Worm (Caenorhabditis elegans) whole organism, L1 larva: ENCODE measurements around the gene F54C9.3.

Source experiments
- C04F5.9 ChIP-seq: sonication (generic microtip); optimal IDR thresholded peaks from 2 replicates; lab custom pipeline; 2016; ENCODE audit warnings: missing genetic modification characterization, missing compliant biosample characterization
- C16A3.4 ChIP-seq: fragments of 150-350 bp; optimal IDR thresholded peaks from 2 replicates; lab custom pipeline; 2014; ENCODE audit warnings: missing biosample characterization, missing genetic modification characterization
- C34B4.2 ChIP-seq: sonication (generic microtip); optimal IDR thresholded peaks from 2 replicates; lab custom pipeline; 2017; ENCODE audit warnings: mild to moderate bottlenecking, missing genetic modification characterization, missing compliant biosample characterization
- F16B12.6 ChIP-seq: fragments of 150-350 bp; optimal IDR thresholded peaks from 2 replicates; lab custom pipeline; 2014; ENCODE audit warnings: missing biosample characterization, missing genetic modification characterization
- Y116A8C.19 ChIP-seq: sonication (generic microtip); optimal IDR thresholded peaks from 2 replicates; lab custom pipeline; 2016; ENCODE audit warnings: missing compliant biosample characterization, missing genetic modification characterization, borderline replicate concordance
- aha-1 ChIP-seq: fragments of 150-350 bp; optimal IDR thresholded peaks from 2 replicates; lab custom pipeline; 2014; ENCODE audit warnings: missing biosample characterization, missing genetic modification characterization
- aly-2 ChIP-seq: fragments of 150-350 bp; optimal IDR thresholded peaks from 2 replicates; lab custom pipeline; 2014; ENCODE audit warnings: missing biosample characterization, missing genetic modification characterization
- ama-1 ChIP-seq: fragments of 150-350 bp; optimal IDR thresholded peaks from 2 replicates; lab custom pipeline; 2014
- ceh-8 ChIP-seq: fragments of 200-800 bp; sonication (Bioruptor generic); optimal IDR thresholded peaks from 2 replicates; lab custom pipeline; 2018; ENCODE audit warnings: mild to moderate bottlenecking, missing genetic modification characterization, moderate library complexity, missing compliant biosample characterization
- dpl-1 ChIP-seq, 3 experiments: fragments of 150-350 bp in 2 of 3; sonication (generic microtip) in 1 of 3; optimal IDR thresholded peaks; 2 replicates each; lab custom pipeline; 2014 to 2017; ENCODE audit warnings: missing biosample characterization in 3 of 3, missing genetic modification characterization in 3 of 3, missing genetic modification reagents in 3 of 3
- efl-1 ChIP-seq, 4 experiments: fragments of 150-350 bp; optimal IDR thresholded peaks in 3 of 4; peaks in 1 of 4; 1 replicate in 1 of 4; 2 replicates in 3 of 4; lab custom pipeline; 2014; ENCODE audit warnings: missing biosample characterization in 2 of 4, missing genetic modification characterization in 2 of 4, missing genetic modification reagents in 2 of 4
- efl-3 ChIP-seq: fragments of 200-800 bp; sonication (Bioruptor generic); optimal IDR thresholded peaks from 2 replicates; lab custom pipeline; 2018; ENCODE audit warnings: mild to moderate bottlenecking, missing genetic modification characterization, missing compliant biosample characterization
- egl-13 ChIP-seq: sonication (generic microtip); optimal IDR thresholded peaks from 2 replicates; lab custom pipeline; 2016; ENCODE audit warnings: missing genotype, missing genetic modification reagents, missing genetic modification characterization, missing compliant biosample characterization
- egl-27 ChIP-seq, 2 experiments: fragments of 150-350 bp in 1 of 2; sonication (generic microtip); optimal IDR thresholded peaks; 3 replicates each; lab custom pipeline; 2017 to 2018; ENCODE audit warnings: missing biosample characterization in 2 of 2, missing genetic modification characterization in 2 of 2, missing genetic modification reagents in 2 of 2
- elt-2 ChIP-seq: sonication (generic microtip); optimal IDR thresholded peaks from 2 replicates; lab custom pipeline; 2016; ENCODE audit warnings: missing genetic modification characterization, mild to moderate bottlenecking, inconsistent platforms, missing compliant biosample characterization, missing genetic modification reagents
- fos-1 ChIP-seq: fragments of 150-350 bp; optimal IDR thresholded peaks from 2 replicates; lab custom pipeline; 2014; ENCODE audit warnings: missing biosample characterization, missing genetic modification characterization
- grh-1 ChIP-seq: fragments of 200-800 bp; sonication (Bioruptor generic); IDR thresholded peaks from 2 replicates; pipeline ENCODE4 v1.3.6; 2022; ENCODE audit warnings: missing genetic modification reagents, missing genetic modification characterization, missing compliant biosample characterization
- hlh-17 ChIP-seq: fragments of 200-800 bp; sonication (Bioruptor generic); optimal IDR thresholded peaks from 2 replicates; lab custom pipeline; 2018; ENCODE audit warnings: missing genetic modification characterization, mild to moderate bottlenecking, missing compliant biosample characterization, moderate library complexity, borderline replicate concordance
- hlh-4 ChIP-seq: sonication (generic microtip); optimal IDR thresholded peaks from 2 replicates; lab custom pipeline; 2016; ENCODE audit warnings: mild to moderate bottlenecking, missing genetic modification characterization, missing compliant biosample characterization
- hpl-2 ChIP-seq: fragments of 150-350 bp; optimal IDR thresholded peaks from 2 replicates; lab custom pipeline; 2014; ENCODE audit warnings: missing biosample characterization, missing genetic modification reagents, missing genetic modification characterization
- irx-1 ChIP-seq: sonication (generic microtip); optimal IDR thresholded peaks from 2 replicates; lab custom pipeline; 2016; ENCODE audit warnings: missing genetic modification characterization, missing compliant biosample characterization
- jun-1 ChIP-seq: fragments of 150-350 bp; optimal IDR thresholded peaks from 2 replicates; lab custom pipeline; 2014; ENCODE audit warnings: missing biosample characterization, missing genetic modification reagents, missing genetic modification characterization
- lin-13 ChIP-seq: fragments of 150-350 bp; optimal IDR thresholded peaks from 2 replicates; lab custom pipeline; 2014; ENCODE audit warnings: missing biosample characterization, missing genetic modification reagents, missing genetic modification characterization
- lin-15B ChIP-seq: fragments of 150-350 bp; sonication (generic microtip); optimal IDR thresholded peaks from 3 replicates; lab custom pipeline; 2014; ENCODE audit warnings: missing biosample characterization, missing genetic modification characterization
- lin-35 ChIP-seq, 2 experiments: fragments of 150-350 bp; optimal IDR thresholded peaks; 2 replicates each; lab custom pipeline; 2014; ENCODE audit warnings: missing biosample characterization in 2 of 2, missing genetic modification characterization in 2 of 2, missing genetic modification reagents in 2 of 2
- lin-39 ChIP-seq: fragments of 150-350 bp; optimal IDR thresholded peaks from 2 replicates; lab custom pipeline; 2014; ENCODE audit warnings: missing biosample characterization, missing genetic modification reagents, missing genetic modification characterization
- lsy-2 ChIP-seq, 2 experiments: fragments of 150-350 bp; optimal IDR thresholded peaks; 2 replicates each; lab custom pipeline; 2014; ENCODE audit warnings: missing biosample characterization in 2 of 2, missing genetic modification characterization in 2 of 2
- nhr-11 ChIP-seq: fragments of 150-350 bp; optimal IDR thresholded peaks from 2 replicates; lab custom pipeline; 2014; ENCODE audit warnings: missing biosample characterization, missing genetic modification characterization
- nhr-12 ChIP-seq: sonication (generic microtip); optimal IDR thresholded peaks from 2 replicates; lab custom pipeline; 2017; ENCODE audit warnings: missing biosample characterization, missing genetic modification characterization
- nhr-19 ChIP-seq: fragments of 200-800 bp; sonication (Bioruptor generic); conservative IDR thresholded peaks from 2 replicates; pipeline ENCODE4 v1.3.6; 2022; ENCODE audit warnings: missing genetic modification characterization, missing compliant biosample characterization
- nhr-20 ChIP-seq: sonication (generic microtip); optimal IDR thresholded peaks from 2 replicates; lab custom pipeline; 2016; ENCODE audit warnings: mild to moderate bottlenecking, missing genetic modification characterization, missing compliant biosample characterization
- nhr-237 ChIP-seq: fragments of 150-350 bp; optimal IDR thresholded peaks from 2 replicates; lab custom pipeline; 2014; ENCODE audit warnings: missing biosample characterization, missing genetic modification characterization
- nhr-28 ChIP-seq: fragments of 150-350 bp; optimal IDR thresholded peaks from 2 replicates; lab custom pipeline; 2014; ENCODE audit warnings: missing biosample characterization, missing genetic modification characterization
- nhr-47 ChIP-seq: sonication (generic microtip); optimal IDR thresholded peaks from 2 replicates; lab custom pipeline; 2016; ENCODE audit warnings: mild to moderate bottlenecking, missing genetic modification characterization, moderate library complexity, missing compliant biosample characterization
- nhr-71 ChIP-seq: sonication (generic microtip); optimal IDR thresholded peaks from 2 replicates; lab custom pipeline; 2016; ENCODE audit warnings: mild to moderate bottlenecking, missing genetic modification characterization, moderate library complexity, missing compliant biosample characterization
- nhr-77 ChIP-seq: fragments of 150-350 bp; optimal IDR thresholded peaks from 2 replicates; lab custom pipeline; 2014; ENCODE audit warnings: missing biosample characterization, missing genetic modification characterization
- nhr-84 ChIP-seq: sonication (generic microtip); optimal IDR thresholded peaks from 2 replicates; lab custom pipeline; 2017; ENCODE audit warnings: missing biosample characterization, missing genetic modification characterization
- nhr-90 ChIP-seq: sonication (generic microtip); optimal IDR thresholded peaks from 2 replicates; lab custom pipeline; 2016; ENCODE audit warnings: mild to moderate bottlenecking, missing genetic modification characterization, missing compliant biosample characterization; ENCODE audit not compliant: poor library complexity
- rnt-1 ChIP-seq: sonication (generic microtip); optimal IDR thresholded peaks from 2 replicates; lab custom pipeline; 2016; ENCODE audit warnings: mild to moderate bottlenecking, missing genetic modification characterization, moderate library complexity, missing compliant biosample characterization
- skn-1 ChIP-seq: fragments of 150-350 bp; optimal IDR thresholded peaks from 2 replicates; lab custom pipeline; 2014; ENCODE audit warnings: missing biosample characterization, missing genetic modification characterization
- snu-23 ChIP-seq: sonication (generic microtip); optimal IDR thresholded peaks from 2 replicates; lab custom pipeline; 2016; ENCODE audit warnings: missing genetic modification characterization, missing compliant biosample characterization
- sox-4 ChIP-seq: sonication (generic microtip); optimal IDR thresholded peaks from 2 replicates; lab custom pipeline; 2016; ENCODE audit warnings: missing genetic modification characterization, missing compliant biosample characterization
- sup-37 ChIP-seq: fragments of 200-800 bp; sonication (Bioruptor generic); optimal IDR thresholded peaks from 2 replicates; lab custom pipeline; 2018; ENCODE audit warnings: mild to moderate bottlenecking, missing genetic modification characterization, missing compliant biosample characterization
- swsn-7 ChIP-seq: sonication (generic microtip); optimal IDR thresholded peaks from 2 replicates; lab custom pipeline; 2016; ENCODE audit warnings: missing genetic modification characterization, missing compliant biosample characterization
- tlp-1 ChIP-seq: fragments of 150-350 bp; optimal IDR thresholded peaks from 2 replicates; lab custom pipeline; 2014; ENCODE audit warnings: missing biosample characterization, missing genetic modification characterization
- unc-30 ChIP-seq: sonication (generic microtip); optimal IDR thresholded peaks from 2 replicates; lab custom pipeline; 2017; ENCODE audit warnings: missing biosample characterization, missing genetic modification characterization
- unc-62 ChIP-seq: fragments of 150-350 bp; optimal IDR thresholded peaks from 2 replicates; lab custom pipeline; 2014; ENCODE audit warnings: missing biosample characterization, missing genetic modification reagents, missing genetic modification characterization
- unc-98 ChIP-seq: fragments of 200-800 bp; sonication (Bioruptor generic); IDR thresholded peaks from 2 replicates; pipeline ENCODE4 v1.3.6; 2022; ENCODE audit warnings: missing genetic modification characterization, missing compliant biosample characterization
- vab-15 ChIP-seq: sonication (generic microtip); optimal IDR thresholded peaks from 2 replicates; lab custom pipeline; 2017; ENCODE audit warnings: missing genotype, mild to moderate bottlenecking, missing genetic modification characterization, missing compliant biosample characterization
- xbp-1 ChIP-seq: sonication (generic microtip); optimal IDR thresholded peaks from 2 replicates; lab custom pipeline; 2016; ENCODE audit warnings: missing genetic modification characterization, missing compliant biosample characterization
- zip-4 ChIP-seq: fragments of 200-800 bp; sonication (Bioruptor generic); optimal IDR thresholded peaks from 2 replicates; lab custom pipeline; 2018; ENCODE audit warnings: mild to moderate bottlenecking, missing genetic modification characterization, moderate library complexity, missing compliant biosample characterization
- ztf-11 ChIP-seq, 2 experiments: sonication (generic microtip); optimal IDR thresholded peaks; 2 replicates each; lab custom pipeline; 2016 to 2017; ENCODE audit warnings: missing genetic modification characterization in 2 of 2, missing biosample characterization in 1 of 2, missing compliant biosample characterization in 1 of 2
- ztf-4 ChIP-seq: fragments of 150-350 bp; optimal IDR thresholded peaks from 2 replicates; lab custom pipeline; 2014; ENCODE audit warnings: missing biosample characterization, missing genetic modification characterization

Gene F54C9.3

DNA sequence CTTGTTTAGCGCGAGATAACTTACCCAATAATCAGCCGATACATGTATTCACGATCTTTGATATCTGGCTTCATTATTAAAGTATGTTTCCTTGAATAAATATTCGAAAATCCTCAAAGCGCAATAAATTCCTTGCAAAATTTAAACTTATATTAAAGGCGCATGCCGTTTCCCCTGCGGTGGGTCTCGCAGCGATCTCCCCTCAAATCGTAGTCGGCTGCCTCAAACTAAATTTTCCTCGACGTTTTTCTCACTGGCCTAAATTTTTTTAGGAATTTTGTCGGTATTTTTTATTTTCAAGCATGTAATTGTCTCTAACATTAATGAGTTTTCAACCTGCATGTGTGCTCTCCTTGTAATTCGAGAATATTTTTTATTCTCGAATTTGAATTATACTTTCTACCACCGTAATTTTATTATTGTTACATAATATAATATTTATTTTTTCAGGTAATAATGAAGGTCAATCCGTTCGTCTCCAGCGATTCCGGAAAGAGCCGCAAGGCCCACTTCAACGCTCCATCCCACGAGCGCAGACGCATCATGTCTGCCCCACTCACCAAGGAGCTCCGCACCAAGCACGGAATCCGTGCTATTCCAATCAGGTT lies 35.8 kb upstream of the F54C9.3 start, which contains the start of the genes cpf-1 and rpl-26 (continued):
- TF ChIP-seq nhr-84 (tag; lab: Kevin White, UChicago) (no peak), nhr-77 (peak; percentile 37), jun-1 (tag; lab: Kevin White, UChicago) (peak; percentile 37), unc-30 (tag; lab: Kevin White, UChicago) (no peak), ztf-11 (tag; optimal IDR thresholded peaks at IDR 0.05; lab: Kevin White, UChicago) (no peak), C34B4.2 (tag; lab: Kevin White, UChicago) (no peak), dpl-1 (GFP tag; optimal IDR thresholded peaks at IDR 0.05; lab: Kevin White, UChicago) (peak; percentile 65 to 78 (median 67)), ceh-8 (GFP tag; lab: Kevin White, UChicago) (no peak), tlp-1 (tag; lab: Kevin White, UChicago) (no peak), lin-15B (peak; percentile 29), nhr-11 (no peak), lin-39 (tag; lab: Kevin White, UChicago) (no peak), nhr-71 (tag; lab: Kevin White, UChicago) (peak; percentile 70), zip-4 (GFP tag; lab: Kevin White, UChicago) (no peak), grh-1 (GFP tag; lab: Robert Waterston, UW) (no peak), rnt-1 (tag; lab: Kevin White, UChicago) (peak; percentile 61), nhr-28 (tag; lab: Kevin White, UChicago) (no peak), irx-1 (no peak), C04F5.9 (tag; lab: Kevin White, UChicago) (no peak), F16B12.6 (peak; percentile 73), sup-37 (no peak), ztf-4 (no peak), aha-1 (tag; lab: Kevin White, UChicago) (no peak), Y116A8C.19 (tag; lab: Kevin White, UChicago) (no peak), hlh-17 (no peak), nhr-90 (tag; lab: Kevin White, UChicago) (no peak), elt-2 (no peak), fos-1 (tag; lab: Kevin White, UChicago) (peak; percentile 25), efl-1 (optimal IDR thresholded peaks at IDR 0.05; lab: Kevin White, UChicago) (peak; percentile 72 to 73), efl-1 (GFP tag; optimal IDR thresholded peaks at IDR 0.05 in 1 of 2; lab: Kevin White, UChicago) (peak; percentile 73 to 96), lin-13 (GFP tag; lab: Kevin White, UChicago) (peak; percentile 12), nhr-12 (no peak), aly-2 (tag; lab: Kevin White, UChicago) (no peak), unc-62 (GFP tag; lab: Kevin White, UChicago) (no peak), lin-35 (GFP tag; optimal IDR thresholded peaks at IDR 0.05; lab: Kevin White, UChicago) (peak; percentile 70 to 81), hlh-4 (tag; lab: Kevin White, UChicago) (no peak), nhr-237 (tag; lab: Kevin White, UChicago) (no peak), snu-23 (GFP tag; lab: Kevin White, UChicago) (peak; percentile 69), lsy-2 (tag; optimal IDR thresholded peaks at IDR 0.05; lab: Kevin White, UChicago) (peak; percentile 70 to 93), hpl-2 (GFP tag; lab: Kevin White, UChicago) (no peak), nhr-20 (tag; lab: Kevin White, UChicago) (peak; percentile 71), egl-27 (tag; optimal IDR thresholded peaks at IDR 0.05; lab: Kevin White, UChicago) (no peak), sox-4 (tag; lab: Kevin White, UChicago) (no peak), C16A3.4 (tag; lab: Kevin White, UChicago) (peak; percentile 61), unc-98 (GFP tag; lab: Robert Waterston, UW) (no peak), vab-15 (tag; lab: Kevin White, UChicago) (no peak), ama-1 (no peak), efl-3 (GFP tag; lab: Kevin White, UChicago) (no peak), skn-1 (tag; lab: Kevin White, UChicago) (peak; percentile 58), swsn-7 (peak; percentile 53), egl-13 (tag; lab: Kevin White, UChicago) (no peak), nhr-19 (GFP tag; lab: Robert Waterston, UW) (peak; percentile 38), nhr-47 (tag; lab: Kevin White, UChicago) (peak; percentile 44), xbp-1 (tag; lab: Kevin White, UChicago) (peak; percentile 48)
